Worm (Caenorhabditis elegans): ENCODE measurements around the gene gar-2.

DNA sequence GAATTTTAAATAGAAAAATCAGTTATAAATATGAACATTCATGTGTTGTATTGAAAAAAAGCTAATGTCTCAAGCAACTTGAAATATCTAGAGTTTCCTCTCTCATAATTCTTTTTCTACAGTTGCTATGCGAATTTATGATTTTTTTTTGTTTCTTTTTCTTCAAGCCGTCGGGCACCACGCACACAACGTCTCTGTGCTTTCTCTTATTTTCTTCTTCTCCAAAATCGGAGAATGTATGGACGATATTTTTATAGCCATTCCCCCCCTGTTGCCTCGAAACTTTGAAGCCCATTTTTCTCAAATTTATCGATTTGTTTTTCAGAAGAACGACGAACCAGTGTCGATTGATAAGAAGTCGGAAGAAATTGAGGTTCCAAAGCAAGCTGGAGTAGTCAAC lies 47.6 kb downstream of the gar-2 start:
- TF ChIP-seq unc-130 (GFP tag; optimal IDR thresholded peaks at IDR 0.05), result no peak
- no peak for TF ChIP-seq ceh-28 (tag; optimal IDR thresholded peaks at IDR 0.05)
- TF ChIP-seq unc-62 (GFP tag; optimal IDR thresholded peaks at IDR 0.05 in 1 of 2), result no peak
- TF ChIP-seq unc-62 (tag; optimal IDR thresholded peaks at IDR 0.05), result no peak
- no peak for TF ChIP-seq lin-13 (GFP tag; optimal IDR thresholded peaks at IDR 0.05)
- no peak for TF ChIP-seq lin-39 (tag; optimal IDR thresholded peaks at IDR 0.05)
- no peak for TF ChIP-seq lsy-2 (tag; optimal IDR thresholded peaks at IDR 0.05)
- no peak for TF ChIP-seq nhr-28 (tag; optimal IDR thresholded peaks at IDR 0.05)
- TF ChIP-seq R02D3.7 (tag; optimal IDR thresholded peaks at IDR 0.05), result no peak
- no peak for TF ChIP-seq Y48G9A.11 (GFP tag; IDR thresholded peaks at IDR 0.05)
- no peak for TF ChIP-seq daf-12 (tag; optimal IDR thresholded peaks at IDR 0.05)
- no peak for TF ChIP-seq dmd-8 (GFP tag; IDR thresholded peaks at IDR 0.05)
- TF ChIP-seq ztf-11 (tag; optimal IDR thresholded peaks at IDR 0.05), result no peak
- TF ChIP-seq ceh-62 (tag; optimal IDR thresholded peaks at IDR 0.05), result no peak
